Worm (Caenorhabditis elegans) whole organism, mixed stage, embryonic: ENCODE data around the gene str-188.

Source experiments
- ceh-83 ChIP-seq: fragments of 200-800 bp; sonication (Bioruptor generic); optimal IDR thresholded peaks from 2 replicates; lab custom pipeline; 2018; ENCODE audit warnings: mild to moderate bottlenecking, missing genetic modification characterization, missing compliant biosample characterization
- ces-1 ChIP-seq: fragments of 150-350 bp; optimal IDR thresholded peaks from 2 replicates; lab custom pipeline; 2014; ENCODE audit warnings: missing biosample characterization, missing genetic modification reagents, missing genetic modification characterization
- unc-39 ChIP-seq: fragments of 150-350 bp; optimal IDR thresholded peaks from 2 replicates; lab custom pipeline; 2014; ENCODE audit warnings: missing biosample characterization, missing genetic modification characterization
- unc-62 ChIP-seq: fragments of 150-350 bp; optimal IDR thresholded peaks from 2 replicates; lab custom pipeline; 2014; ENCODE audit warnings: missing biosample characterization, missing genetic modification reagents, missing genetic modification characterization
- ztf-11 ChIP-seq: fragments of 150-350 bp; optimal IDR thresholded peaks from 2 replicates; lab custom pipeline; 2014; ENCODE audit warnings: missing biosample characterization, missing genetic modification characterization

DNA sequence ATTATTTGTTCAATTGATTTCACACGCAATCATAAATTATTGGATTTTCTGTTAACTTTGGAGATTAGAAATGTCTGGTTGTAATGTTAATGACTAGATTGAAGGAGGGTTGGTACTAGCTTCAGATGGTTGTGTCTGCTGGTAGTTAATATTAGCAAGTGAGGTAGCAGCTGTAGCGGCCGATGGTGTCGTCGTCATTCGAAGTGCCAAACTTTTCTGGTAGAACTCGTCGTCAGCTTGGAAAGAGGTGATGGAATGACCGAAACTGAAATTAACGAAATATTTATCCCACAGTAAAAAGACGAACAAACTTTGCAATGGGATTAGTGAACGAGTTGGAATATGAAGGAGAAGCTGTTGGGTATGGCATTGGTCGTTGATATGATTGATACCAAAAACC, 48.1 kb downstream of the str-188 start:
- no peak for TF ChIP-seq unc-39 (tag; lab: Kevin White, UChicago)
- no peak for TF ChIP-seq ceh-83 (GFP tag; lab: Kevin White, UChicago)
- no peak for TF ChIP-seq ces-1
- TF ChIP-seq ztf-11 (tag; lab: Kevin White, UChicago) = no peak
- TF ChIP-seq unc-62 (GFP tag; lab: Kevin White, UChicago) = no peak
